Worm (Caenorhabditis elegans): ENCODE measurements around the gene mltn-12.

DNA sequence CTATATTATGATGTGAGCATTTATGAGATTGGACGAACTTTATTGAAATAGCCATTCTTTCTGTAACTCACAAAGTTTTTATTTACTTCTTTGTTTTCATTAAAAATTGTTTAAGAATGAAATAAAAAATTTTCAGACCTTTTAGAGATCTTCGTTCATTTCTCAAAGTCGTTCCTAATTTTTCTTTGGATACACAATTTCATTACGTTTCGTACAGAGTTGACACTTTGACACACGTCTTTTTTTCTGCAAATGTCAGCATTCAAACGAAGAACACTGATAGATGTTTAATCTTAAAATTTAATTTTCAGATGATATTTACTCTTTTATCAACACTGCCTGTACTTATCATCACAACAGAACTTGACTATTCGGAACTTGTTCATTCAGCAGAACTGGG is 23.6 kb downstream of the mltn-12 start, which contains the start of gene acc-2:
- no peak for TF ChIP-seq cog-1 (tag; optimal IDR thresholded peaks at IDR 0.05)
- no peak for TF ChIP-seq flt-1 (GFP tag; IDR thresholded peaks at IDR 0.05)
- TF ChIP-seq klf-2 (GFP tag; conservative IDR thresholded peaks at IDR 0.05): no peak
- no peak for TF ChIP-seq ztf-23 (GFP tag; IDR thresholded peaks at IDR 0.05)
- TF ChIP-seq tab-1 (GFP tag; IDR thresholded peaks at IDR 0.05): no peak
- TF ChIP-seq ztf-29 (GFP tag; IDR thresholded peaks at IDR 0.05): no peak
- no peak for TF ChIP-seq ref-1 (GFP tag; conservative IDR thresholded peaks at IDR 0.05)

Data from whole organism, midembryonic.